Fruit fly (Drosophila melanogaster) whole organism, wandering third instar larva: ENCODE measurements around the gene scramb1.

Experiments
- Abd-B ChIP-seq: fragments of >200 bp; optimal IDR thresholded peaks from 2 replicates; lab custom pipeline; 2017; ENCODE audit warnings: missing biosample characterization, missing genetic modification characterization
- Dfd ChIP-seq: fragments of >200 bp; optimal IDR thresholded peaks from 2 replicates; lab custom pipeline; 2017; ENCODE audit warnings: missing biosample characterization, missing genetic modification characterization
- Dif ChIP-seq: fragments of 200-275, 200-300 bp; sonication (Bioruptor generic); optimal IDR thresholded peaks from 2 replicates; lab custom pipeline; 2018; ENCODE audit warnings: missing biosample characterization, missing genetic modification characterization; ENCODE audit not compliant: partially characterized antibody
- Rel ChIP-seq, 2 experiments: fragments of 200-800 bp; sonication (Bioruptor generic) in 1 of 2; optimal IDR thresholded peaks; 2 replicates in 1 of 2; 3 replicates in 1 of 2; lab custom pipeline; 2016 to 2019; ENCODE audit warnings: mild to moderate bottlenecking in 2 of 2, missing biosample characterization in 2 of 2, missing genetic modification characterization in 2 of 2, moderate library complexity in 1 of 2
- br ChIP-seq: fragments of 200-800 bp; sonication (Bioruptor generic); optimal IDR thresholded peaks from 2 replicates; lab custom pipeline; 2016; ENCODE audit warnings: missing biosample characterization, missing genetic modification characterization
- brk ChIP-seq: fragments of 200-800 bp; sonication (Bioruptor generic); optimal IDR thresholded peaks from 2 replicates; lab custom pipeline; 2016; ENCODE audit warnings: missing biosample characterization, mild to moderate bottlenecking, missing genetic modification characterization
- dsf ChIP-seq: sonication (Bioruptor generic); optimal IDR thresholded peaks from 2 replicates; lab custom pipeline; 2016; ENCODE audit warnings: missing biosample characterization, missing genetic modification characterization, borderline replicate concordance
- foxo ChIP-seq, 2 experiments: fragments of 200-800 bp; sonication (Bioruptor generic); optimal IDR thresholded peaks; 2 replicates in 1 of 2; 3 replicates in 1 of 2; lab custom pipeline; 2016 to 2017; ENCODE audit warnings: missing biosample characterization in 2 of 2, missing genetic modification characterization in 2 of 2
- h ChIP-seq: fragments of 200-800 bp; sonication (Bioruptor generic); optimal IDR thresholded peaks from 3 replicates; lab custom pipeline; 2016; ENCODE audit warnings: missing biosample characterization, mild to moderate bottlenecking, missing genetic modification characterization
- pan ChIP-seq: fragments of >200 bp; optimal IDR thresholded peaks from 2 replicates; lab custom pipeline; 2017
- psq ChIP-seq: fragments of 200-800 bp; sonication (Bioruptor generic); optimal IDR thresholded peaks from 3 replicates; lab custom pipeline; 2017; ENCODE audit warnings: missing biosample characterization, mild to moderate bottlenecking, missing genetic modification characterization, moderate library complexity
- sage ChIP-seq: fragments of 200-800 bp; sonication (Bioruptor generic); optimal IDR thresholded peaks from 2 replicates; lab custom pipeline; 2016; ENCODE audit warnings: missing biosample characterization, mild to moderate bottlenecking, missing genetic modification characterization
- tai ChIP-seq: sonication (Bioruptor generic); optimal IDR thresholded peaks from 2 replicates; lab custom pipeline; 2016; ENCODE audit warnings: missing biosample characterization, missing genetic modification characterization
- usp ChIP-seq: fragments of >200 bp; optimal IDR thresholded peaks from 2 replicates; lab custom pipeline; 2017; ENCODE audit warnings: missing biosample characterization, missing genetic modification characterization

DNA sequence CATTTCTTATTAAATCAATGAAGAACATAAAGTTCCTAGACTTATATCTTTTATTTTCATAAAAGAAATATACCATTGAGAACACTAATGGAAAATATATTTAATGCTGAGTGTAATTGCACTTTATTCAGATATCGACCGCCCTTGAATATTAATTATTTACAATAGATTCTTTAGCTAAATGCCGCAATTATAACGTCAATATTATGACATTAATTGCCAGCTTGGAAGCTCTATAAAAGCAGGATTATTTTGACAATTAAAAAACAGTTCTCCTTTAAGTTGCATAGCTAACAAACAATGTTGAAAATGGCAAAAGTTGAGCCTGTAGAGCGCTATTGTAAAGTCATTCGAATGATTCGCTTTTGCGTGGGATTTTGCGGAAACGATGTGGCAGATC lies 47.9 kb upstream of the scramb1 start, which contains the start of gene Or67d:
- TF ChIP-seq usp (GFP tag; lab: Kevin White, UChicago): no peak
- no peak for TF ChIP-seq foxo (GFP tag; optimal IDR thresholded peaks at IDR 0.05; lab: Kevin White, UChicago)
- no peak for TF ChIP-seq br (GFP tag; lab: Kevin White, UChicago)
- no peak for TF ChIP-seq sage (GFP tag; lab: Kevin White, UChicago)
- TF ChIP-seq Dfd: no peak
- TF ChIP-seq pan (lab: Kevin White, UChicago): no peak
- no peak for TF ChIP-seq tai (GFP tag; lab: Kevin White, UChicago)
- TF ChIP-seq psq (GFP tag; lab: Kevin White, UChicago): no peak
- TF ChIP-seq Rel (GFP tag; optimal IDR thresholded peaks at IDR 0.05; lab: Kevin White, UChicago): no peak
- TF ChIP-seq Rel (tag; optimal IDR thresholded peaks at IDR 0.05; lab: Kevin White, UChicago): no peak
- no peak for TF ChIP-seq h
- no peak for TF ChIP-seq dsf
- no peak for TF ChIP-seq Dif (GFP tag; lab: Kevin White, UChicago)
- TF ChIP-seq brk (GFP tag; lab: Kevin White, UChicago): no peak
- no peak for TF ChIP-seq Abd-B (GFP tag; lab: Kevin White, UChicago)
